Fruit fly (Drosophila melanogaster) whole organism, wandering third instar larva: Measurements from ENCODE around the gene CG10164.

ENCODE experiments used
- CG32264 ChIP-seq: fragments of 200-800 bp; sonication (Bioruptor generic); optimal IDR thresholded peaks from 2 replicates; lab custom pipeline; 2016; ENCODE audit warnings: missing biosample characterization, missing genetic modification characterization
- Hr78 ChIP-seq: fragments of >200 bp; optimal IDR thresholded peaks from 2 replicates; lab custom pipeline; 2017; ENCODE audit warnings: missing biosample characterization, missing genetic modification characterization
- br ChIP-seq: fragments of 200-800 bp; sonication (Bioruptor generic); optimal IDR thresholded peaks from 2 replicates; lab custom pipeline; 2016; ENCODE audit warnings: missing biosample characterization, missing genetic modification characterization
- pan ChIP-seq: fragments of >200 bp; optimal IDR thresholded peaks from 2 replicates; lab custom pipeline; 2017
- tai ChIP-seq: sonication (Bioruptor generic); optimal IDR thresholded peaks from 2 replicates; lab custom pipeline; 2016; ENCODE audit warnings: missing biosample characterization, missing genetic modification characterization

dm6 chr3R:23536610-23537009 is 20.1 kb downstream of the CG10164 start, which contains the start of gene Ugt303B1:
- TF ChIP-seq CG32264 (no peak), tai (GFP tag; lab: Kevin White, UChicago) (no peak), Hr78 (GFP tag; lab: Kevin White, UChicago) (no peak), br (GFP tag; lab: Kevin White, UChicago) (no peak), pan (lab: Kevin White, UChicago) (no peak)
